Worm (Caenorhabditis elegans): ENCODE results near the gene kin-9.

The kin-9 gene

DNA sequence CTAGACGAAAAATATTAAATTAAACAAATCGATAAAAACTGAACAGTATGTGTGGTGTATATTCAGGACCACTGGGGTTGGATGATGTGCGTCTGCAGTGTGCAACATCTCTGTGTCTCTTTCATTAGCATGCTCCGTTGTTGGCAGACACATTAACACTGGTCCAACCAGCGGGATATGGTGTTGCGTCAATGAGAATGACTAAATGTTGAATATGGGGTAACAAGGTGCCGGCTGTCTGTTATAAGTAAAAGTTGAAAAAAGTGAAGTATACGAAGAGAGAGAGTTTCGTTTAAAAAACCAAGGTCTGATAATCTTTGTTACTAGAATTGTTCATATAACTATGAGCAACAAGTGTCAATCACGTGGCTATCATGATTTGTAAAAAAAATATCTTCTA, 15.6 kb upstream of the kin-9 start, which contains the start of gene ced-8:
TSS of gene ced-8 (minus strand) at position 101 of the 400 bp plus-strand sequence.
- no peak for TF ChIP-seq hlh-15 (tag; optimal IDR thresholded peaks at IDR 0.05)
- TF ChIP-seq sox-2 (GFP tag; IDR thresholded peaks at IDR 0.05), result no peak
- TF ChIP-seq ceh-31 (tag; optimal IDR thresholded peaks at IDR 0.05), result peak; percentile 31
- TF ChIP-seq ceh-30 (tag; optimal IDR thresholded peaks at IDR 0.05), result no peak

DNA sequence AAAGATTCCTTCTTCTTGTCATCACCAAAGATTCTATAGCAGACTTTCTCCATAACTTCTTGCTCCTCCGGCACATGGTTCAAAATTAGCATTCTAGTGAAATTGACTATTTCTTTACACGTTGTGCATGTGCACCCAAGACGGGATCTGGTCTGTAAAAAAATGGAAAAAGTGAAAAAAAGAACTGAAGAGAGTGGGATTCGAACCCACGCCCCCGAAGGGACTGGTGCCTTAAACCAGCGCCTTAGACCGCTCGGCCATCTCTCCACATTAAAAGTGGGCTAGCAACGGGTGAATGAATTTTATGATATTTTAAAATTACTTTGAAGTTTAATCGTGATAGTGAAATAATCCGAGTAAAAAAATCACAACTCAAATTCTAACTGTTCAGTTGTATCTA, 14.7 kb upstream of the kin-9 start:
- TF ChIP-seq ceh-14 (tag; optimal IDR thresholded peaks at IDR 0.05) (no peak), ttx-3 (tag; optimal IDR thresholded peaks at IDR 0.05) (no peak), sdc-2 (tag; optimal IDR thresholded peaks at IDR 0.05) (no peak), elt-4 (tag; optimal IDR thresholded peaks at IDR 0.05) (no peak), fax-1 (tag; optimal IDR thresholded peaks at IDR 0.05) (no peak), K09A11.1 (tag; optimal IDR thresholded peaks at IDR 0.05; ENCODE audit: insufficient read depth) (no peak), tbx-2 (tag; optimal IDR thresholded peaks at IDR 0.05) (no peak), pha-2 (tag; optimal IDR thresholded peaks at IDR 0.05) (no peak), ceh-9 (tag; optimal IDR thresholded peaks at IDR 0.05) (no peak), mec-3 (tag; optimal IDR thresholded peaks at IDR 0.05; ENCODE audit: borderline replicate concordance) (no peak), lim-6 (tag; optimal IDR thresholded peaks at IDR 0.05) (no peak)

DNA sequence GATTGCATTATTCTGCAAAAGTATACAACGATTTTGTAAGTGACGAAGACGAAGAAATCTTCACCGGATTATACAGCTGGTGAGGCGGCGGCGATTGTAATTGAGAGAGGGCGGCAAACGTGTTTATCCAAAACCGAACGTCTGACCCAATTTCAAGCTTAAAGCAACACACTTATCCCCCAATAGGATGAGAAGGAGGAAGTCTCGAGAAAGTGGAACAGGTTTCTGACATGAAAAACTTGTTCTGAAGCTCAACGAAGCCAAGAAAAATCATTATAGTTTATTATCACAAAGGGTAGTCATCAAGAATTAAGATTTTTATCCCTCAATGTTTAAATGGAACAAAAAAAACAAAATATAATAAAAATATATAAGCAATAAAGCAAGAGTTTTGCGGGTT, 14.1 kb upstream of the kin-9 start, which contains the start of gene spp-13:
TSS of gene spp-13 (minus strand) at position 143 of the 400 bp plus-strand sequence.
- TF ChIP-seq ceh-18 (tag; optimal IDR thresholded peaks at IDR 0.05), result no peak
- no peak for TF ChIP-seq dmd-4 (tag; optimal IDR thresholded peaks at IDR 0.05; ENCODE audit: borderline replicate concordance)
- no peak for TF ChIP-seq Y22D7AL.16 (tag; optimal IDR thresholded peaks at IDR 0.05)
- TF ChIP-seq ceh-31 (tag; optimal IDR thresholded peaks at IDR 0.05), result no peak
- TF ChIP-seq ama-1 (optimal IDR thresholded peaks at IDR 0.05), result no peak
- no peak for TF ChIP-seq elt-4 (tag; optimal IDR thresholded peaks at IDR 0.05)
- TF ChIP-seq nhr-232 (tag; optimal IDR thresholded peaks at IDR 0.05), result no peak
- no peak for TF ChIP-seq lin-11 (tag; optimal IDR thresholded peaks at IDR 0.05)

DNA sequence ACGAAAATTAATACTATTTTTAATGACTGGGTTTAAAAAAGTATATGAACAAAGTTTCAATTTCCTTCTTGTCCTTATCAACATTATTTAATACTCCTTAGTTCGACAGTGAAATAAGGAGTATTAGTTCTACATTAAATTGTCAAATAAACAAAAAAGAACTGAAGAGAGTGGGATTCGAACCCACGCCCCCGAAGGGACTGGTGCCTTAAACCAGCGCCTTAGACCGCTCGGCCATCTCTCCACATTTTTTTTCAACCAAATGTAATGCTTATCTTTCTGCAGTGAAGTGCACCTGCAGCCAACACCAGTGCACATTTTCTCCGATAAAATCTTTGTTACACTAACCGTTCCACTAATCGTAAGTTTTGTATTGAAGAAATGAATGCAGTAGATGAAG, 13.2 kb upstream of the kin-9 start:
- TF ChIP-seq ceh-34 (tag; optimal IDR thresholded peaks at IDR 0.05) (no peak), ahr-1 (tag; optimal IDR thresholded peaks at IDR 0.05) (no peak), pag-3 (tag; optimal IDR thresholded peaks at IDR 0.05; ENCODE audit: borderline replicate concordance) (no peak), odd-2 (tag; optimal IDR thresholded peaks at IDR 0.05) (no peak), che-1 (tag; optimal IDR thresholded peaks at IDR 0.05) (no peak), fkh-10 (GFP tag; optimal IDR thresholded peaks at IDR 0.05) (no peak), lim-6 (tag; optimal IDR thresholded peaks at IDR 0.05) (no peak), fax-1 (tag; optimal IDR thresholded peaks at IDR 0.05) (no peak), ref-2 (tag; optimal IDR thresholded peaks at IDR 0.05) (no peak), madf-2 (tag; optimal IDR thresholded peaks at IDR 0.05) (no peak), hlh-8 (tag; optimal IDR thresholded peaks at IDR 0.05) (no peak), dmd-4 (tag; optimal IDR thresholded peaks at IDR 0.05; ENCODE audit: borderline replicate concordance) (no peak), pha-2 (tag; optimal IDR thresholded peaks at IDR 0.05) (no peak), C38D4.7 (GFP tag; optimal IDR thresholded peaks at IDR 0.05) (no peak), nfya-1 (tag; optimal IDR thresholded peaks at IDR 0.05) (no peak), ceh-31 (tag; optimal IDR thresholded peaks at IDR 0.05) (no peak), pat-9 (tag; optimal IDR thresholded peaks at IDR 0.05) (no peak), syd-9 (tag; optimal IDR thresholded peaks at IDR 0.05) (no peak), hlh-6 (tag; optimal IDR thresholded peaks at IDR 0.05) (no peak)

DNA sequence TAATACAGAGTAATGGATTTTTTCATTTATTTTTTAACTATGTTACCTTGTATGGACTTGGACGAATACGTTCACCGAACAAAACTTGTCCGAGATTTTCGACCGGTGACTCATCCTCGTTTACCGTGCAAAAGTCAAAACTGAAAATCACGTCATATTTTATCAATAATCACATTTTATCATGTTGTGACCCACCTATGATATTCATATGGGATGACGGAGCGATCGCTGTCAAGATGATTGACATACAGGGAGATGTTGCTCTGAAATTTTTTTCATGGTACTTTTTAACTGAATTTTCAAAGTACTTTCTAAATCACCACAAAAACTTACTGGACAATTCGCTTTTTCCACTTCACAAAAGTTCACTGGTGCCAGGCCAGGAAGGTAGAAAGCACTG, 10.9 kb upstream of the kin-9 start:
- no peak for TF ChIP-seq Y22D7AL.16 (tag; optimal IDR thresholded peaks at IDR 0.05)
- no peak for TF ChIP-seq madf-2 (tag; optimal IDR thresholded peaks at IDR 0.05)
- TF ChIP-seq ceh-48 (tag; optimal IDR thresholded peaks at IDR 0.05), result no peak
- no peak for TF ChIP-seq eyg-1 (tag; optimal IDR thresholded peaks at IDR 0.05)
- TF ChIP-seq hlh-30 (tag; optimal IDR thresholded peaks at IDR 0.05; ENCODE audit: insufficient read depth), result no peak
- TF ChIP-seq ref-2 (tag; optimal IDR thresholded peaks at IDR 0.05), result no peak
- no peak for TF ChIP-seq elt-2 (tag; optimal IDR thresholded peaks at IDR 0.05)
- TF ChIP-seq ceh-14 (tag; optimal IDR thresholded peaks at IDR 0.05), result no peak
- TF ChIP-seq pros-1 (tag; optimal IDR thresholded peaks at IDR 0.05), result no peak
- no peak for TF ChIP-seq unc-42 (tag; optimal IDR thresholded peaks at IDR 0.05)
- TF ChIP-seq hlh-13 (GFP tag; optimal IDR thresholded peaks at IDR 0.05), result no peak
- no peak for TF ChIP-seq ahr-1 (tag; optimal IDR thresholded peaks at IDR 0.05)
- no peak for TF ChIP-seq K02D7.2 (tag; optimal IDR thresholded peaks at IDR 0.05)
- no peak for TF ChIP-seq fax-1 (tag; optimal IDR thresholded peaks at IDR 0.05)
- no peak for TF ChIP-seq fkh-10 (GFP tag; optimal IDR thresholded peaks at IDR 0.05)
- no peak for TF ChIP-seq ceh-19 (GFP tag; optimal IDR thresholded peaks at IDR 0.05)
- no peak for TF ChIP-seq lin-11 (tag; optimal IDR thresholded peaks at IDR 0.05)

All from whole organism, late embryonic.